Worm (Caenorhabditis elegans) whole organism, L2 larva: Measurements from ENCODE around the gene tag-250.

ENCODE experiments used
- R02D3.7 ChIP-seq: fragments of 150-350 bp; optimal IDR thresholded peaks from 2 replicates; lab custom pipeline; 2014; ENCODE audit warnings: missing biosample characterization, missing genetic modification characterization
- blmp-1 ChIP-seq: sonication (generic microtip); optimal IDR thresholded peaks from 2 replicates; lab custom pipeline; 2017; ENCODE audit warnings: missing genetic modification characterization, mild to moderate bottlenecking, missing compliant biosample characterization, antibody characterized with exemption, moderate library complexity; ENCODE audit not compliant: insufficient read depth
- ceh-82 ChIP-seq: fragments of 150-350 bp; optimal IDR thresholded peaks from 2 replicates; lab custom pipeline; 2014; ENCODE audit warnings: missing biosample characterization, missing genetic modification characterization
- elt-1 ChIP-seq: fragments of 150-350 bp; optimal IDR thresholded peaks from 2 replicates; lab custom pipeline; 2014; ENCODE audit warnings: missing biosample characterization, missing genetic modification characterization
- elt-3 ChIP-seq: sonication (generic microtip); optimal IDR thresholded peaks from 2 replicates; lab custom pipeline; 2017; ENCODE audit warnings: missing biosample characterization, missing genetic modification characterization
- lin-11 ChIP-seq: fragments of 150-350 bp; sonication (generic microtip); optimal IDR thresholded peaks from 2 replicates; lab custom pipeline; 2014; ENCODE audit warnings: missing biosample characterization, missing genetic modification characterization, inconsistent platforms, mixed read lengths
- mab-5 ChIP-seq: fragments of 150-350 bp; optimal IDR thresholded peaks from 2 replicates; lab custom pipeline; 2014; ENCODE audit warnings: missing biosample characterization, missing genetic modification characterization
- mdl-1 ChIP-seq, 2 experiments: fragments of 150-350 bp in 1 of 2; sonication (generic microtip) in 1 of 2; optimal IDR thresholded peaks; 2 replicates each; lab custom pipeline; 2017; ENCODE audit warnings: missing biosample characterization in 2 of 2, missing genetic modification characterization in 2 of 2
- nhr-21 ChIP-seq: fragments of 150-350 bp; optimal IDR thresholded peaks from 2 replicates; lab custom pipeline; 2014; ENCODE audit warnings: missing biosample characterization, missing genetic modification characterization
- nhr-237 ChIP-seq: fragments of 150-350 bp; optimal IDR thresholded peaks from 2 replicates; lab custom pipeline; 2014; ENCODE audit warnings: missing biosample characterization, missing genetic modification characterization
- skn-1 ChIP-seq: sonication (generic microtip); optimal IDR thresholded peaks from 2 replicates; lab custom pipeline; 2017; ENCODE audit warnings: missing biosample characterization, missing genetic modification characterization
- unc-62 ChIP-seq: fragments of 150-350 bp; optimal IDR thresholded peaks from 2 replicates; lab custom pipeline; 2014; ENCODE audit warnings: missing biosample characterization, missing genetic modification reagents, missing genetic modification characterization
- ztf-11 ChIP-seq: sonication (generic microtip); optimal IDR thresholded peaks from 2 replicates; lab custom pipeline; 2017; ENCODE audit warnings: missing biosample characterization, missing genetic modification characterization

DNA sequence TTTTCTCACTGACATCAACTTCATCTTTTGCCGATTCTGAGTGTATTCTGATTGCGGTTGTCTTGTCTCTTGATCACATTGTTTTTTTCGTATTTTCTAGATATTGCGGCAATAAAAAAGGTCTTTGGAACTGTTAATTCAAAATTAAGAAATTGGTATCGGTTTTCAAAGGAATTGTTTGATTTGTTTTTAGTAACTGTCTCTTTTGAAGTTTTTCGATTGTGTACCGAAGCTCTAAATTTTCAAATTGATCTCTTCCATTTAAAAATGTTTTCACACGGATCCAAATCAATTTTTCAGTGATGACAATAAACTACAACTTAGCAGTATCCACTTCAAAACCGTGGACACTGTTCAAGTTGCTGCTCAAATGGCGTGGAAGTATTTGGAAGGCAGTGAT lies 24.0 kb downstream of the tag-250 start, which contains the start of gene best-24:
- no peak for TF ChIP-seq skn-1 (tag; lab: Kevin White, UChicago)
- no peak for TF ChIP-seq blmp-1 (tag; lab: Kevin White, UChicago)
- no peak for TF ChIP-seq elt-1 (tag; lab: Kevin White, UChicago)
- TF ChIP-seq ztf-11 (tag; lab: Kevin White, UChicago): no peak
- TF ChIP-seq nhr-237 (tag; lab: Kevin White, UChicago): no peak
- TF ChIP-seq ceh-82 (tag; lab: Kevin White, UChicago): no peak
- no peak for TF ChIP-seq mdl-1 (tag; optimal IDR thresholded peaks at IDR 0.05; lab: Kevin White, UChicago)
- TF ChIP-seq nhr-21: no peak
- TF ChIP-seq mab-5 (tag; lab: Kevin White, UChicago): no peak
- no peak for TF ChIP-seq lin-11 (tag; lab: Kevin White, UChicago)
- TF ChIP-seq R02D3.7 (tag; lab: Kevin White, UChicago): no peak
- TF ChIP-seq elt-3: no peak
- TF ChIP-seq unc-62 (GFP tag; lab: Kevin White, UChicago): no peak
